Worm (Caenorhabditis elegans) whole organism, young adult: ENCODE data around the gene H04M03.12.

Experiments used
- B0035.1 ChIP-seq: sonication (generic microtip); optimal IDR thresholded peaks from 2 replicates; lab custom pipeline; 2016; ENCODE audit warnings: missing genetic modification characterization, mild to moderate bottlenecking, missing compliant biosample characterization, missing genotype, missing genetic modification reagents
- Y95B8A.8 ChIP-seq: fragments of 200-800 bp; sonication (Bioruptor generic); IDR thresholded peaks from 2 replicates; pipeline ENCODE4 v1.3.6; 2022; ENCODE audit warnings: missing genetic modification reagents, missing genetic modification characterization, missing compliant biosample characterization
- bed-1 ChIP-seq: fragments of 200-800 bp; sonication (Bioruptor generic); IDR thresholded peaks from 2 replicates; pipeline ENCODE4 v1.3.6; 2022; ENCODE audit warnings: missing genetic modification reagents, missing genetic modification characterization, missing compliant biosample characterization
- bed-2 ChIP-seq: fragments of 200-800 bp; sonication (Bioruptor generic); IDR thresholded peaks from 2 replicates; pipeline ENCODE4 v1.3.6; 2022; ENCODE audit warnings: missing genetic modification reagents, missing genetic modification characterization, missing compliant biosample characterization
- ccch-3 ChIP-seq: fragments of 200-800 bp; sonication (Bioruptor generic); optimal IDR thresholded peaks from 2 replicates; lab custom pipeline; 2018; ENCODE audit warnings: mild to moderate bottlenecking, missing genetic modification characterization, missing compliant biosample characterization
- ceh-100 ChIP-seq: fragments of 200-800 bp; sonication (Bioruptor generic); IDR thresholded peaks from 2 replicates; pipeline ENCODE4 v1.3.6; 2022; ENCODE audit warnings: missing genetic modification reagents, missing genetic modification characterization, missing compliant biosample characterization
- dpl-1 ChIP-seq: fragments of 150-350 bp; optimal IDR thresholded peaks from 2 replicates; lab custom pipeline; 2014; ENCODE audit warnings: missing biosample characterization, missing genetic modification reagents, missing genetic modification characterization
- him-1 ChIP-seq: sonication (generic microtip); optimal IDR thresholded peaks from 2 replicates; lab custom pipeline; 2016; ENCODE audit warnings: missing genotype, missing genetic modification reagents, missing genetic modification characterization, missing compliant biosample characterization
- hmg-20 ChIP-seq: fragments of 200-800 bp; sonication (Bioruptor generic); IDR thresholded peaks from 2 replicates; pipeline ENCODE4 v1.3.6; 2022; ENCODE audit warnings: missing genetic modification reagents, missing genetic modification characterization, missing compliant biosample characterization
- nhr-179 ChIP-seq: sonication (generic microtip); optimal IDR thresholded peaks from 2 replicates; lab custom pipeline; 2016; ENCODE audit warnings: mild to moderate bottlenecking, missing genetic modification characterization, missing compliant biosample characterization
- snpc-4 ChIP-seq, 5 experiments: fragments of 150-350 bp in 1 of 5; sonication (generic microtip) in 4 of 5; optimal IDR thresholded peaks; 2 replicates each; lab custom pipeline; 2014 to 2018; ENCODE audit warnings: missing genetic modification characterization in 5 of 5, missing biosample characterization in 3 of 5, antibody characterized with exemption in 2 of 5, mild to moderate bottlenecking in 2 of 5, missing compliant biosample characterization in 2 of 5, missing genotype in 2 of 5, moderate library complexity in 2 of 5, missing genetic modification reagents in 1 of 5
- somi-1 ChIP-seq: fragments of 200-800 bp; sonication (Bioruptor generic); optimal IDR thresholded peaks from 2 replicates; lab custom pipeline; 2018; ENCODE audit warnings: mild to moderate bottlenecking, missing genetic modification characterization, missing compliant biosample characterization
- unc-62 ChIP-seq: fragments of 150-350 bp; optimal IDR thresholded peaks from 2 replicates; lab custom pipeline; 2014; ENCODE audit warnings: missing biosample characterization, missing genetic modification reagents, missing genetic modification characterization
- ztf-6 ChIP-seq: fragments of 200-800 bp; sonication (Bioruptor generic); IDR thresholded peaks from 2 replicates; pipeline ENCODE4 v1.3.6; 2022; ENCODE audit warnings: missing genetic modification reagents, missing genetic modification characterization, missing compliant biosample characterization

DNA sequence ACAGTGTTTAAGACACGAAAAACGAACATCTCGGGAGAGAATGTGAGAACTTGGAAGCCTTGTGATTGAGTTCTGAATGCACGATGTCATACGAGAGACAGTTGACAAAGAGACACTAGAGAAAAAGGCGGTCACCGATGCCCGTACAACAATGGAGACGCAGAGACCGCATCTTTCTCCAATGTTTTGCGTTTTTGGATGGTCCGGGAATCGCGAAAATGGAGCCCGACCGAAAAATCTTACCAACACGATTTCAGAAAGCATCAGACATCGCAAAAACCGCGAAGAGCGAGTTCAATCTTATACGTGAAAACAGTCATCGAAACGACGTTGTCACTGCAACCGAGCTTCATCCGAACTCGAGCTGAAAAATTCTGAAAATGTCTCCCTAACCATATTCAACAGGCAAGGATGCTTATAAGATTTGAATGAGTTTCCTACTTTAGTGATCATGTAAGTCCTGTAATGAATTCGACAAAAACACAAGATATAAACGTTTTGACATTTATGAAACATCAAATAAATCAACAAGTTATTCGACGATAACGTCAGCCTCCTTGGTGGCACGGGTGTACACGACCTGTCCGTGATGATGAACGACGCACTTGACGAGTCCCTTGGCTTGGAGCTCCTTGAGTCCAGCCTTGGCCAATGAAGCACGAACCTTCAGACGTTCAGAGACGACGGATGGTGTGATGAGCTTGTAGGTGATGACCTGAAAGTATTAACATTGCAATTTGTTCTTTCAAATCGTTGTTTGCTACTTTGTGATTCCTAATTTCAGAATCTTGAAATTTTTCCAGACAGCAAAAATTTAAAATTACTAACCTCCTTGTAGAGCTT lies 43.7 kb upstream of the H04M03.12 start, which contains the start of gene inx-7:
- TF ChIP-seq bed-2 (no peak), hmg-20 (GFP tag; lab: Robert Waterston, UW) (0 out of 2 replicates have a peak, but pooled peaks have one; percentile 19), Y95B8A.8 (GFP tag; lab: Robert Waterston, UW) (no peak; the same call in 1 of the 2 replicates), nhr-179 (tag; lab: Kevin White, UChicago) (no peak), dpl-1 (no peak), unc-62 (no peak), him-1 (tag; lab: Kevin White, UChicago) (peak; percentile 19), somi-1 (GFP tag; lab: Kevin White, UChicago) (no peak), ceh-100 (peak; percentile 63), B0035.1 (tag; lab: Kevin White, UChicago) (no peak), snpc-4 (GFP tag; optimal IDR thresholded peaks at IDR 0.05; lab: Kevin White, UChicago) (peak; percentile 79), snpc-4 (tag; optimal IDR thresholded peaks at IDR 0.05; lab: Kevin White, UChicago) (peak in 3 of 4 experiments; percentile 6 to 91 (median 61)), ccch-3 (no peak), ztf-6 (GFP tag; lab: Robert Waterston, UW) (no peak), bed-1 (GFP tag; lab: Robert Waterston, UW) (no peak)
